Fruit fly (Drosophila melanogaster) whole organism, prepupa: ENCODE measurements around the gene CG6126.
A peak's percentile ranks its signal among the peaks of the same experiment; 100 is the strongest.

Experiments used
- CG11294 ChIP-seq: fragments of 200-800 bp; sonication (Bioruptor generic); IDR thresholded peaks from 2 replicates; pipeline ENCODE4 v1.3.6; 2022; ENCODE audit warnings: missing biosample characterization, missing genetic modification characterization
- CG11902 ChIP-seq: fragments of 200-800 bp; sonication (Bioruptor generic); optimal IDR thresholded peaks from 3 replicates; lab custom pipeline; 2016; ENCODE audit warnings: missing biosample characterization, missing genetic modification characterization
- CG15336 ChIP-seq: fragments of 200-800 bp; sonication (Bioruptor generic); IDR thresholded peaks from 2 replicates; pipeline ENCODE4 v1.3.6; 2022; ENCODE audit warnings: missing biosample characterization, missing genetic modification characterization
- CG1621 ChIP-seq: fragments of 200-800 bp; sonication (Bioruptor generic); optimal IDR thresholded peaks from 3 replicates; lab custom pipeline; 2018; ENCODE audit warnings: missing biosample characterization, mild to moderate bottlenecking, missing genetic modification characterization
- CG31627 ChIP-seq: fragments of 200-800 bp; sonication (Bioruptor generic); optimal IDR thresholded peaks from 3 replicates; lab custom pipeline; 2016; ENCODE audit warnings: missing biosample characterization, missing genetic modification characterization
- CG32006 ChIP-seq: fragments of 200-800 bp; sonication (Bioruptor generic); optimal IDR thresholded peaks from 3 replicates; lab custom pipeline; 2017; ENCODE audit warnings: missing biosample characterization, mild to moderate bottlenecking, missing genetic modification characterization
- CG34406 ChIP-seq: fragments of 200-800 bp; sonication (Bioruptor generic); optimal IDR thresholded peaks from 3 replicates; lab custom pipeline; 2016; ENCODE audit warnings: missing biosample characterization, missing genetic modification characterization
- CG3919 ChIP-seq: fragments of 200-800 bp; sonication (Bioruptor generic); optimal IDR thresholded peaks from 3 replicates; lab custom pipeline; 2016; ENCODE audit warnings: missing biosample characterization, missing genetic modification characterization
- CG4318 ChIP-seq: fragments of 200-800 bp; sonication (Bioruptor generic); optimal IDR thresholded peaks from 3 replicates; lab custom pipeline; 2017; ENCODE audit warnings: missing biosample characterization, mild to moderate bottlenecking, missing genetic modification characterization
- CG6163 ChIP-seq: fragments of 200-800 bp; sonication (Bioruptor generic); IDR thresholded peaks from 3 replicates; pipeline ENCODE4 v1.3.6; 2022; ENCODE audit warnings: missing biosample characterization, missing genetic modification characterization
- CG6276 ChIP-seq: fragments of 200-800 bp; sonication (Bioruptor generic); optimal IDR thresholded peaks from 2 replicates; lab custom pipeline; 2017; ENCODE audit warnings: missing biosample characterization, mild to moderate bottlenecking, missing genetic modification characterization
- CG7368 ChIP-seq: fragments of 200-800 bp; sonication (Bioruptor generic); optimal IDR thresholded peaks from 3 replicates; lab custom pipeline; 2016; ENCODE audit warnings: missing biosample characterization, missing genetic modification characterization
- CG8119 ChIP-seq: fragments of 200-800 bp; sonication (Bioruptor generic); IDR thresholded peaks from 3 replicates; pipeline ENCODE4 v1.3.6; 2022; ENCODE audit warnings: missing biosample characterization, missing genetic modification characterization
- CG9139 ChIP-seq: fragments of 200-800 bp; sonication (Bioruptor generic); optimal IDR thresholded peaks from 3 replicates; lab custom pipeline; 2017; ENCODE audit warnings: missing biosample characterization, mild to moderate bottlenecking, missing genetic modification characterization
- Eip75B ChIP-seq: fragments of 200-800 bp; sonication (Bioruptor generic); optimal IDR thresholded peaks from 3 replicates; lab custom pipeline; 2016; ENCODE audit warnings: missing biosample characterization, missing genetic modification characterization
- Eip78C ChIP-seq: fragments of 200-800 bp; sonication (Bioruptor generic); peaks from one replicate; lab custom pipeline; 2016; ENCODE audit warnings: missing biosample characterization, missing genetic modification characterization
- Eip93F ChIP-seq: fragments of 200-800 bp; sonication (Bioruptor generic); optimal IDR thresholded peaks from 2 replicates; lab custom pipeline; 2016; ENCODE audit warnings: missing biosample characterization, mild to moderate bottlenecking, missing genetic modification characterization
- Ets96B ChIP-seq: fragments of 200-800 bp; optimal IDR thresholded peaks from 2 replicates; lab custom pipeline; 2019; ENCODE audit warnings: missing biosample characterization, mild to moderate bottlenecking, missing genetic modification characterization, moderate library complexity
- Gug ChIP-seq: fragments of 200-800 bp; sonication (Bioruptor generic); IDR thresholded peaks from 2 replicates; pipeline ENCODE4 v1.3.6; 2022; ENCODE audit warnings: missing biosample characterization, missing genetic modification characterization
- Hr38 ChIP-seq: sonication (Bioruptor generic); optimal IDR thresholded peaks from 2 replicates; lab custom pipeline; 2016; ENCODE audit warnings: missing biosample characterization, missing genetic modification characterization
- Hr4 ChIP-seq: fragments of 200-800 bp; sonication (Bioruptor generic); optimal IDR thresholded peaks from 3 replicates; lab custom pipeline; 2016; ENCODE audit warnings: missing biosample characterization, missing genetic modification characterization
- Met ChIP-seq: fragments of 200-800 bp; sonication (Bioruptor generic); optimal IDR thresholded peaks from 3 replicates; lab custom pipeline; 2016; ENCODE audit warnings: missing biosample characterization, missing genetic modification characterization
- Smox ChIP-seq: fragments of 200-800 bp; sonication (Bioruptor generic); optimal IDR thresholded peaks from 3 replicates; lab custom pipeline; 2016; ENCODE audit warnings: missing biosample characterization, missing genetic modification characterization
- Sox102F ChIP-seq: fragments of 200-800 bp; sonication (Bioruptor generic); optimal IDR thresholded peaks from 2 replicates; lab custom pipeline; 2016; ENCODE audit warnings: missing biosample characterization, mild to moderate bottlenecking, missing genetic modification characterization
- Sox14 ChIP-seq: fragments of 200-800 bp; sonication (Bioruptor generic); optimal IDR thresholded peaks from 3 replicates; lab custom pipeline; 2016; ENCODE audit warnings: missing biosample characterization, missing genetic modification characterization
- Sox15 ChIP-seq: fragments of 200-800 bp; sonication (Bioruptor generic); optimal IDR thresholded peaks from 3 replicates; lab custom pipeline; 2016; ENCODE audit warnings: missing biosample characterization, missing genetic modification characterization
- achi ChIP-seq: fragments of 200-800 bp; sonication (Bioruptor generic); optimal IDR thresholded peaks from 3 replicates; lab custom pipeline; 2016; ENCODE audit warnings: missing biosample characterization, missing genetic modification characterization
- acj6 ChIP-seq: fragments of 200-800 bp; sonication (Bioruptor generic); optimal IDR thresholded peaks from 3 replicates; lab custom pipeline; 2016; ENCODE audit warnings: missing biosample characterization, missing genetic modification characterization
- cyc ChIP-seq: fragments of 200-800 bp; sonication (Bioruptor generic); optimal IDR thresholded peaks from 3 replicates; lab custom pipeline; 2016; ENCODE audit warnings: missing biosample characterization, missing genetic modification characterization
- esn ChIP-seq: fragments of 200-800 bp; sonication (Bioruptor generic); optimal IDR thresholded peaks from 2 replicates; lab custom pipeline; 2016; ENCODE audit warnings: missing biosample characterization, mild to moderate bottlenecking, missing genetic modification characterization, moderate library complexity
- fd85E ChIP-seq: fragments of 200-800 bp; sonication (Bioruptor generic); optimal IDR thresholded peaks from 3 replicates; lab custom pipeline; 2016; ENCODE audit warnings: missing biosample characterization, missing genetic modification characterization
- fkh ChIP-seq: fragments of 200-800 bp; sonication (Bioruptor generic); optimal IDR thresholded peaks from 3 replicates; lab custom pipeline; 2017; ENCODE audit warnings: missing biosample characterization, mild to moderate bottlenecking, missing genetic modification characterization, moderate library complexity
- lz ChIP-seq: fragments of 200-800 bp; sonication (Bioruptor generic); optimal IDR thresholded peaks from 3 replicates; lab custom pipeline; 2016; ENCODE audit warnings: missing biosample characterization, missing genetic modification characterization
- net ChIP-seq: fragments of 200-800 bp; sonication (Bioruptor generic); optimal IDR thresholded peaks from 3 replicates; lab custom pipeline; 2016; ENCODE audit warnings: missing biosample characterization, missing genetic modification characterization
- salr ChIP-seq, 2 experiments: fragments of 200-800 bp; sonication (Bioruptor generic); optimal IDR thresholded peaks; 3 replicates each; lab custom pipeline; 2016 to 2018; ENCODE audit warnings: missing biosample characterization in 2 of 2, missing genetic modification characterization in 2 of 2, mild to moderate bottlenecking in 1 of 2
- ss ChIP-seq, 2 experiments: fragments of 200-800 bp; sonication (Bioruptor generic); optimal IDR thresholded peaks; 2 replicates in 1 of 2; 3 replicates in 1 of 2; lab custom pipeline; 2017 to 2018; ENCODE audit warnings: mild to moderate bottlenecking in 2 of 2, missing biosample characterization in 2 of 2, missing genetic modification characterization in 2 of 2, moderate library complexity in 1 of 2
- svp ChIP-seq: fragments of 200-800 bp; sonication (Bioruptor generic); peaks from one replicate; lab custom pipeline; 2016; ENCODE audit warnings: missing biosample characterization, missing genetic modification characterization
- topi ChIP-seq: fragments of 200-800 bp; sonication (Bioruptor generic); optimal IDR thresholded peaks from 3 replicates; lab custom pipeline; 2016; ENCODE audit warnings: missing biosample characterization, missing genetic modification characterization
- vri ChIP-seq: fragments of 200-800 bp; sonication (Bioruptor generic); optimal IDR thresholded peaks from 3 replicates; lab custom pipeline; 2016; ENCODE audit warnings: missing biosample characterization, mild to moderate bottlenecking, missing genetic modification characterization

CG6126 gene

DNA sequence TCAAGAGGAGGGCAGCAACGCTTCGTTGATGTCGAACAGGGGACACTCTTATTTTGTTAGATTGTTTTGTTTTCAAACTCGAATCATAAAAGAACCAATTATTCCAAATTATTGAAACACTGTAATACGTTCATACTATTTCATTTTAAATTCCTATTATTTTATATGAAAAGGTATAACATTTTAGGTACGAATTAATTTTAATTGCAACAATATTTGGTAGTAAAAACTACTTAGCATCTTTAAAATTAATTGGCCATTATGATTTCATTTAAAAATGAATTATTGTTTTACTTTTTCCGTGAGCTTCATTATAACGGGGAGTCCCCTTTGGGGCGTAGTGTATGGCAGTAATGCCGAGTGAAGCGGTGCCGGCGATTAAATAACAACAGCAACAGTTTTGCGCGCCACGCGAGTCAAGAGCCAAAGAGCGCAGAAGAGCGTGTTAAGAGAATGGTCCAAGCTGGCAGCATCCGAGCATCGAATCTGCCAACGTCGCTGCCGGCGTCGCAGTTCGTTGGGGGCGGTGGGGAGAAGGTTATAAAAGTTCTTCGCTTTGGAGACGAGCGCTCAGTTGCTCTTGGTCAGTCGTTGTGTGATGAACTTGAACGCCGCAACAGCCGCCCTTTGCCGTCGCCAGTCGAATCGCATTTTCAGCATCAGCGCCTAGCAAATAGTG lies 45.2 kb downstream of the CG6126 start (continued):
- peak; percentile 75 for TF ChIP-seq CG34406 (GFP tag; lab: Kevin White, UChicago)
- TF ChIP-seq Eip75B (GFP tag; lab: Kevin White, UChicago): peak; percentile 70
- peak; percentile 29 for TF ChIP-seq Sox15 (GFP tag; lab: Kevin White, UChicago)
- TF ChIP-seq CG4318 (GFP tag; lab: Kevin White, UChicago): peak; percentile 31
- TF ChIP-seq fkh (GFP tag; lab: Kevin White, UChicago): no peak
- peak; percentile 11; the same call in 1 of the 2 replicates for TF ChIP-seq CG11294 (GFP tag; lab: Robert Waterston, UW)
- peak; percentile 81 for TF ChIP-seq esn (GFP tag; lab: Kevin White, UChicago)
- TF ChIP-seq Eip93F (GFP tag; lab: Kevin White, UChicago): no peak
- peak; percentile 68 for TF ChIP-seq net (GFP tag; lab: Kevin White, UChicago)
- peak; percentile 79; the same call in 1 of the 2 replicates for TF ChIP-seq CG15336 (GFP tag; lab: Robert Waterston, UW)
- peak; percentile 47 to 53 for TF ChIP-seq ss (GFP tag; optimal IDR thresholded peaks at IDR 0.05; lab: Kevin White, UChicago)
- no peak for TF ChIP-seq CG9139 (GFP tag; lab: Kevin White, UChicago)
- TF ChIP-seq Sox102F (GFP tag; lab: Kevin White, UChicago): peak; percentile 74
- TF ChIP-seq CG6163: peak; percentile 45; the same call in 1 of the 3 replicates
- TF ChIP-seq Smox (GFP tag; lab: Kevin White, UChicago): peak; percentile 72
- TF ChIP-seq fd85E: peak; percentile 9
- TF ChIP-seq Hr4 (GFP tag; lab: Kevin White, UChicago): peak; percentile 70
- TF ChIP-seq achi (GFP tag; lab: Kevin White, UChicago): peak; percentile 57
- peak; percentile 94 for TF ChIP-seq vri
- no peak for TF ChIP-seq Hr38 (GFP tag; lab: Kevin White, UChicago)
- peak; percentile 55 for TF ChIP-seq Ets96B (tag; lab: Kevin White, UChicago)
- TF ChIP-seq CG3919 (GFP tag; lab: Kevin White, UChicago): peak; percentile 57
- peak in 1 of 2 experiments; percentile 75 for TF ChIP-seq salr (GFP tag; optimal IDR thresholded peaks at IDR 0.05; lab: Kevin White, UChicago)
- peak; percentile 87 for TF ChIP-seq svp (GFP tag; lab: Kevin White, UChicago)
- TF ChIP-seq cyc (GFP tag; lab: Kevin White, UChicago): peak; percentile 46
- peak; percentile 75 for TF ChIP-seq Met (GFP tag; lab: Kevin White, UChicago)
- TF ChIP-seq CG7368 (GFP tag; lab: Kevin White, UChicago): peak; percentile 3
- peak; percentile 61 for TF ChIP-seq acj6
- TF ChIP-seq lz (GFP tag; lab: Kevin White, UChicago): peak; percentile 61
- peak; percentile 78 for TF ChIP-seq topi (GFP tag; lab: Kevin White, UChicago)
- peak; percentile 72; the same call in 2 of the 3 replicates for TF ChIP-seq CG8119 (GFP tag; lab: Robert Waterston, UW)
- peak; percentile 65 for TF ChIP-seq Sox14 (GFP tag; lab: Kevin White, UChicago)
- TF ChIP-seq CG11902 (GFP tag; lab: Kevin White, UChicago): peak; percentile 8
- TF ChIP-seq CG6276 (GFP tag; lab: Kevin White, UChicago): peak; percentile 70
- peak; percentile 52 for TF ChIP-seq CG31627 (GFP tag; lab: Kevin White, UChicago)
- TF ChIP-seq CG1621 (tag; lab: Kevin White, UChicago): peak; percentile 15
- TF ChIP-seq Gug (GFP tag; lab: Robert Waterston, UW): no peak
- TF ChIP-seq, all 60 proteins: peak for 54

DNA sequence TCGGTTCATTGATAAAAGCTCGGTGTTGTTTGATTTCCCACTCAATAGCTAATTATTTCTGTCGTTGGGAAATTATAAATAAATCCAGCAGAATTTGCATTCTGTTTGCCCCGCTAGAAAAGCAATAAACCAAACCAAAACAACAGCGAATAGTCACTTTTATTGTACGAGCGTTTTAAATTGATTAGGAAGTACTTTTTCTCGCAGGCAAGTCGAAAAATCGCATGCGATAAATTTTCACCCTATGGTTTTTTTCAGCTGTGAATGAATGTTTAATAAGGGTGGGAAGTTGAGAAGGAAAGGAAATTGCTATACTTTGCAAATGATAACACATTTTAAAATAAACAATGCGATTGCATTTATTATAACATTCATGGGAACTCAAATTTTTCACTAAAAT lies 46.9 kb downstream of the CG6126 start:
- TF ChIP-seq CG32006: no peak
- TF ChIP-seq Eip78C (GFP tag; lab: Kevin White, UChicago): peak; percentile 19
- TF ChIP-seq CG7368 (GFP tag; lab: Kevin White, UChicago): no peak
- TF ChIP-seq CG6276 (GFP tag; lab: Kevin White, UChicago): no peak
- TF ChIP-seq achi (GFP tag; lab: Kevin White, UChicago): no peak
- TF ChIP-seq ss (GFP tag; optimal IDR thresholded peaks at IDR 0.05; lab: Kevin White, UChicago): no peak
- no peak for TF ChIP-seq Met (GFP tag; lab: Kevin White, UChicago)
- TF ChIP-seq topi (GFP tag; lab: Kevin White, UChicago): no peak
- TF ChIP-seq CG11902 (GFP tag; lab: Kevin White, UChicago): no peak
